Worm (Caenorhabditis elegans) whole organism, L4 larva: ENCODE results near the gene F07C4.10.

Source experiments
- dmd-6 ChIP-seq: fragments of 200-800 bp; sonication (Bioruptor generic); IDR thresholded peaks from 2 replicates; pipeline ENCODE4 v1.3.6; 2022; ENCODE audit warnings: missing genetic modification reagents, missing genetic modification characterization, missing compliant biosample characterization
- hif-1 ChIP-seq, 2 experiments: sonication (generic microtip); optimal IDR thresholded peaks; 2 replicates each; lab custom pipeline; 2016 to 2017; ENCODE audit warnings: missing compliant biosample characterization in 2 of 2, missing genetic modification characterization in 2 of 2, missing genetic modification reagents in 2 of 2, missing genotype in 2 of 2, mild to moderate bottlenecking in 1 of 2
- lin-13 ChIP-seq: fragments of 150-350 bp; optimal IDR thresholded peaks from 2 replicates; lab custom pipeline; 2014; ENCODE audit warnings: missing biosample characterization, missing genetic modification reagents, missing genetic modification characterization
- lin-15B ChIP-seq: fragments of 150-350 bp; sonication (generic microtip); optimal IDR thresholded peaks from 3 replicates; lab custom pipeline; 2014; ENCODE audit warnings: missing biosample characterization, missing genetic modification characterization
- nhr-11 ChIP-seq: fragments of 150-350 bp; optimal IDR thresholded peaks from 2 replicates; lab custom pipeline; 2014; ENCODE audit warnings: missing biosample characterization, missing genetic modification characterization
- nhr-77 ChIP-seq: fragments of 150-350 bp; optimal IDR thresholded peaks from 2 replicates; lab custom pipeline; 2014; ENCODE audit warnings: missing biosample characterization, missing genetic modification characterization
- unc-39 ChIP-seq: sonication (generic microtip); optimal IDR thresholded peaks from 2 replicates; lab custom pipeline; 2017; ENCODE audit warnings: missing biosample characterization, missing genetic modification characterization

DNA sequence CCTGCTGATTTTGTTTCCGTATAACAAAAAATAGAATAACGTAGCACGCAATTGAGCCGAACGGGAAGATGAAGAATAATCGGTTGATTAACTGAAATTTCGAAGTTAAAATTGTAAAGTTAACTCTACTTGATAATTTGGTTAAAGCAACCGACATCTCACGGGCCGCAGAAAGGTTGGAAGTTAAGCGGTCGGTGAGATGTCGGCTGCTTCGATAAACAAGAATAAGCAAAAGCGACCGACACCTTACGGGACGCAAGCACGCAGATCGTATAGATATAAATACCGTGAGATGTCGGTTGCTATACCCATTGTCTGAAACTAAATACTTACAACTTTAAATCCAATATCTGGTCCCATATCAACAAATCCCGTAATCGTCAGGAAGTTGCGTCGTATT, 44.6 kb downstream of the F07C4.10 start:
- TF ChIP-seq lin-13 (GFP tag; lab: Kevin White, UChicago) (no peak), nhr-77 (tag; lab: Kevin White, UChicago) (no peak), dmd-6 (no peak), lin-15B (no peak), nhr-11 (tag; lab: Kevin White, UChicago) (no peak), unc-39 (tag; lab: Kevin White, UChicago) (no peak), hif-1 (tag; optimal IDR thresholded peaks at IDR 0.05; lab: Kevin White, UChicago) (no peak)
